Fruit fly (Drosophila melanogaster) whole organism, embryonic: ENCODE measurements around the gene Lsd-1.

Source experiments
- Blimp-1 ChIP-seq: fragments of 200-800 bp; sonication (Bioruptor generic); optimal IDR thresholded peaks from 3 replicates; lab custom pipeline; 2018; ENCODE audit warnings: missing biosample characterization, missing genetic modification characterization, mild to moderate bottlenecking, moderate library complexity, missing genetic modification reagents
- CG10267 ChIP-seq: fragments of 200-800 bp; sonication (Bioruptor generic); optimal IDR thresholded peaks from 2 replicates; lab custom pipeline; 2018; ENCODE audit warnings: missing biosample characterization, mild to moderate bottlenecking, missing genetic modification characterization, moderate library complexity
- CG10543 ChIP-seq: fragments of 200-800 bp; sonication (Bioruptor generic); optimal IDR thresholded peaks from 3 replicates; lab custom pipeline; 2017; ENCODE audit warnings: missing biosample characterization, mild to moderate bottlenecking, missing genetic modification characterization, moderate library complexity
- CG11247 ChIP-seq: fragments of 200-800 bp; sonication (Bioruptor generic); IDR thresholded peaks from 2 replicates; pipeline ENCODE4 v1.3.6; 2022; ENCODE audit warnings: missing biosample characterization, missing genetic modification characterization
- CG13296 ChIP-seq: fragments of 200-800 bp; sonication (Bioruptor generic); optimal IDR thresholded peaks from 3 replicates; lab custom pipeline; 2018; ENCODE audit warnings: missing biosample characterization, mild to moderate bottlenecking, missing genetic modification characterization
- CG15696 ChIP-seq: fragments of 200-800 bp; sonication (Bioruptor generic); optimal IDR thresholded peaks from 2 replicates; lab custom pipeline; 2019; ENCODE audit warnings: missing biosample characterization, mild to moderate bottlenecking, missing genetic modification characterization, moderate library complexity
- CG17359 ChIP-seq: fragments of 200-800 bp; sonication (Bioruptor generic); optimal IDR thresholded peaks from 3 replicates; lab custom pipeline; 2018; ENCODE audit warnings: missing biosample characterization, mild to moderate bottlenecking, missing genetic modification characterization, moderate library complexity
- CG17568 ChIP-seq: fragments of 200-800 bp; sonication (Bioruptor generic); optimal IDR thresholded peaks from 2 replicates; lab custom pipeline; 2018; ENCODE audit warnings: missing biosample characterization, mild to moderate bottlenecking, missing genetic modification characterization, moderate library complexity
- CG18619 ChIP-seq: fragments of 200-800 bp; sonication (Bioruptor generic); optimal IDR thresholded peaks from 3 replicates; lab custom pipeline; 2017; ENCODE audit warnings: missing biosample characterization, mild to moderate bottlenecking, missing genetic modification characterization
- CG34376 ChIP-seq: fragments of 200-800 bp; sonication (Bioruptor generic); optimal IDR thresholded peaks from 2 replicates; lab custom pipeline; 2018; ENCODE audit warnings: missing biosample characterization, mild to moderate bottlenecking, missing genetic modification characterization
- CG3995 ChIP-seq: fragments of 200-800 bp; sonication (Bioruptor generic); optimal IDR thresholded peaks from 3 replicates; lab custom pipeline; 2016; ENCODE audit warnings: missing biosample characterization, missing genetic modification characterization
- CG4854 ChIP-seq: fragments of 200-800 bp; sonication (Bioruptor generic); optimal IDR thresholded peaks from 2 replicates; lab custom pipeline; 2016; ENCODE audit warnings: missing biosample characterization, missing genetic modification characterization, inconsistent platforms
- CG6254 ChIP-seq: fragments of 200-800 bp; sonication (Bioruptor generic); optimal IDR thresholded peaks from 3 replicates; lab custom pipeline; 2017; ENCODE audit warnings: mild to moderate bottlenecking, missing biosample characterization, missing genetic modification reagents, missing genetic modification characterization
- CG7987 ChIP-seq: fragments of 200-800 bp; sonication (Bioruptor generic); optimal IDR thresholded peaks from 2 replicates; lab custom pipeline; 2018; ENCODE audit warnings: missing biosample characterization, mild to moderate bottlenecking, missing genetic modification characterization, moderate library complexity
- D19A ChIP-seq: fragments of 200-800 bp; optimal IDR thresholded peaks from 3 replicates; lab custom pipeline; 2019; ENCODE audit warnings: missing biosample characterization, mild to moderate bottlenecking, missing genetic modification characterization, moderate library complexity
- D19B ChIP-seq: fragments of 200-800 bp; sonication (Bioruptor generic); optimal IDR thresholded peaks from 2 replicates; lab custom pipeline; 2017; ENCODE audit warnings: missing biosample characterization, mild to moderate bottlenecking, missing genetic modification characterization
- Drgx ChIP-seq: fragments of 200-800 bp; sonication (Bioruptor generic); IDR thresholded peaks from 2 replicates; pipeline ENCODE4 v1.3.6; 2022; ENCODE audit warnings: missing biosample characterization, missing genetic modification characterization
- H15 ChIP-seq: fragments of 200-800 bp; sonication (Bioruptor generic); IDR thresholded peaks from 3 replicates; pipeline ENCODE4 v1.3.6; 2022; ENCODE audit warnings: missing biosample characterization, missing genetic modification characterization
- Hmx ChIP-seq: fragments of 200-800 bp; sonication (Bioruptor generic); optimal IDR thresholded peaks from 2 replicates; lab custom pipeline; 2016; ENCODE audit warnings: missing biosample characterization, missing genetic modification characterization
- Hr78 ChIP-seq, 2 experiments: fragments of 200-800 bp in 1 of 2; fragments of >200 bp in 1 of 2; sonication (Bioruptor generic) in 1 of 2; optimal IDR thresholded peaks; 2 replicates each; lab custom pipeline; 2017 to 2019; ENCODE audit warnings: missing biosample characterization in 2 of 2, missing genetic modification characterization in 2 of 2, mild to moderate bottlenecking in 1 of 2, moderate library complexity in 1 of 2
- Kr ChIP-seq: fragments of 200-800 bp; sonication (Bioruptor generic); optimal IDR thresholded peaks from 2 replicates; lab custom pipeline; 2017; ENCODE audit warnings: missing biosample characterization, mild to moderate bottlenecking, missing genetic modification characterization
- Lpt ChIP-seq: fragments of >200 bp; optimal IDR thresholded peaks from 2 replicates; lab custom pipeline; 2018; ENCODE audit warnings: missing biosample characterization, missing genetic modification characterization
- Mad ChIP-seq: fragments of 200-800 bp; sonication (Bioruptor generic); optimal IDR thresholded peaks from 2 replicates; lab custom pipeline; 2016; ENCODE audit warnings: missing biosample characterization, missing genetic modification characterization
- Med ChIP-seq: fragments of 200-800 bp; sonication (Bioruptor generic); peaks from one replicate; lab custom pipeline; 2016; ENCODE audit warnings: missing biosample characterization, missing genetic modification characterization, mild to moderate bottlenecking, inconsistent platforms, moderate library complexity
- Sox100B ChIP-seq: fragments of 200-800 bp; sonication (Bioruptor generic); optimal IDR thresholded peaks from 3 replicates; lab custom pipeline; 2018; ENCODE audit warnings: missing biosample characterization, mild to moderate bottlenecking, missing genetic modification characterization
- Sry-β ChIP-seq: fragments of 200-800 bp; sonication (Bioruptor generic); optimal IDR thresholded peaks from 2 replicates; lab custom pipeline; 2018; ENCODE audit warnings: missing biosample characterization, mild to moderate bottlenecking, missing genetic modification characterization, moderate library complexity
- Usf ChIP-seq: fragments of 200-800 bp; sonication (Bioruptor generic); optimal IDR thresholded peaks from 2 replicates; lab custom pipeline; 2017; ENCODE audit warnings: missing genotype, missing biosample characterization, missing genetic modification characterization
- ab ChIP-seq: fragments of 200-800 bp; sonication (Bioruptor generic); optimal IDR thresholded peaks from 2 replicates; lab custom pipeline; 2016; ENCODE audit warnings: missing biosample characterization, missing genetic modification characterization
- bbx ChIP-seq: fragments of 200-800 bp; sonication (Bioruptor generic); IDR thresholded peaks from 2 replicates; pipeline ENCODE4 v1.3.6; 2022; ENCODE audit warnings: missing biosample characterization, missing genetic modification characterization; ENCODE audit not compliant: partially characterized antibody
- bsh ChIP-seq, 2 experiments: fragments of 200-800 bp; sonication (Bioruptor generic); optimal IDR thresholded peaks; 2 replicates each; lab custom pipeline; 2017 to 2018; ENCODE audit warnings: mild to moderate bottlenecking in 2 of 2, missing biosample characterization in 2 of 2, missing genetic modification characterization in 2 of 2, moderate library complexity in 1 of 2
- chinmo ChIP-seq: fragments of 200-800 bp; sonication (Bioruptor generic); IDR thresholded peaks from 4 replicates; pipeline ENCODE4 v1.3.6; 2022; ENCODE audit warnings: missing biosample characterization, missing genetic modification characterization; ENCODE audit not compliant: partially characterized antibody
- dati ChIP-seq: fragments of 200-800 bp; sonication (Bioruptor generic); IDR thresholded peaks from 2 replicates; pipeline ENCODE4 v1.3.6; 2022; ENCODE audit warnings: missing biosample characterization, missing genetic modification characterization
- en ChIP-seq: fragments of 200-800 bp; sonication (Bioruptor generic); optimal IDR thresholded peaks from 2 replicates; lab custom pipeline; 2016; ENCODE audit warnings: missing biosample characterization, missing genetic modification characterization
- exex ChIP-seq: fragments of 200-800 bp; sonication (Bioruptor generic); optimal IDR thresholded peaks from 4 replicates; lab custom pipeline; 2018; ENCODE audit warnings: missing biosample characterization, mild to moderate bottlenecking, missing genetic modification characterization, moderate library complexity
- gem ChIP-seq: fragments of 200-800 bp; sonication (Bioruptor generic); optimal IDR thresholded peaks from 2 replicates; lab custom pipeline; 2019; ENCODE audit warnings: missing biosample characterization, mild to moderate bottlenecking, missing genetic modification characterization, moderate library complexity
- grn ChIP-seq: fragments of 200-800 bp; sonication (Bioruptor generic); optimal IDR thresholded peaks from 3 replicates; lab custom pipeline; 2017; ENCODE audit warnings: missing biosample characterization, missing genetic modification characterization
- gsb-n ChIP-seq: fragments of 200-800 bp; sonication (Bioruptor generic); optimal IDR thresholded peaks from 3 replicates; lab custom pipeline; 2018; ENCODE audit warnings: missing biosample characterization, mild to moderate bottlenecking, missing genetic modification characterization
- hth ChIP-seq: fragments of >200 bp; optimal IDR thresholded peaks from 2 replicates; lab custom pipeline; 2017; ENCODE audit warnings: inconsistent platforms
- lbe ChIP-seq: fragments of 200-800 bp; sonication (Bioruptor generic); optimal IDR thresholded peaks from 2 replicates; lab custom pipeline; 2016; ENCODE audit warnings: missing biosample characterization, mild to moderate bottlenecking, missing genetic modification characterization
- maf-S ChIP-seq: fragments of 200-800 bp; sonication (Bioruptor generic); optimal IDR thresholded peaks from 2 replicates; lab custom pipeline; 2016; ENCODE audit warnings: missing biosample characterization, missing genetic modification characterization
- mirr ChIP-seq: fragments of 200-800 bp; sonication (Bioruptor generic); optimal IDR thresholded peaks from 3 replicates; lab custom pipeline; 2018; ENCODE audit warnings: missing biosample characterization, mild to moderate bottlenecking, missing genetic modification characterization
- nerfin-2 ChIP-seq: fragments of 200-800 bp; sonication (Bioruptor generic); IDR thresholded peaks from 2 replicates; pipeline ENCODE4 v1.3.6; 2022; ENCODE audit warnings: missing biosample characterization, missing genetic modification characterization; ENCODE audit not compliant: partially characterized antibody
- nom ChIP-seq: fragments of 200-800 bp; sonication (Bioruptor generic); optimal IDR thresholded peaks from 2 replicates; lab custom pipeline; 2017; ENCODE audit warnings: missing biosample characterization, missing genetic modification characterization, mild to moderate bottlenecking, moderate library complexity, missing genetic modification reagents
- odd ChIP-seq: fragments of 200-800 bp; sonication (Bioruptor generic); optimal IDR thresholded peaks from 2 replicates; lab custom pipeline; 2017; ENCODE audit warnings: missing biosample characterization, mild to moderate bottlenecking, missing genetic modification characterization
- sd ChIP-seq: fragments of 200-800 bp; sonication (Bioruptor generic); optimal IDR thresholded peaks from 3 replicates; lab custom pipeline; 2018; ENCODE audit warnings: missing biosample characterization, mild to moderate bottlenecking, missing genetic modification characterization, moderate library complexity
- sna ChIP-seq: fragments of 200-800 bp; sonication (Bioruptor generic); IDR thresholded peaks from 2 replicates; pipeline ENCODE4 v1.3.6; 2022; ENCODE audit warnings: missing biosample characterization, missing genetic modification characterization; ENCODE audit not compliant: partially characterized antibody
- sug ChIP-seq: fragments of 200-800 bp; optimal IDR thresholded peaks from 2 replicates; lab custom pipeline; 2019; ENCODE audit warnings: missing biosample characterization, mild to moderate bottlenecking, missing genetic modification characterization, moderate library complexity
- zf30C ChIP-seq: fragments of 200-800 bp; sonication (Bioruptor generic); optimal IDR thresholded peaks from 3 replicates; lab custom pipeline; 2018; ENCODE audit warnings: missing biosample characterization, mild to moderate bottlenecking, missing genetic modification characterization

Lsd-1 gene

DNA sequence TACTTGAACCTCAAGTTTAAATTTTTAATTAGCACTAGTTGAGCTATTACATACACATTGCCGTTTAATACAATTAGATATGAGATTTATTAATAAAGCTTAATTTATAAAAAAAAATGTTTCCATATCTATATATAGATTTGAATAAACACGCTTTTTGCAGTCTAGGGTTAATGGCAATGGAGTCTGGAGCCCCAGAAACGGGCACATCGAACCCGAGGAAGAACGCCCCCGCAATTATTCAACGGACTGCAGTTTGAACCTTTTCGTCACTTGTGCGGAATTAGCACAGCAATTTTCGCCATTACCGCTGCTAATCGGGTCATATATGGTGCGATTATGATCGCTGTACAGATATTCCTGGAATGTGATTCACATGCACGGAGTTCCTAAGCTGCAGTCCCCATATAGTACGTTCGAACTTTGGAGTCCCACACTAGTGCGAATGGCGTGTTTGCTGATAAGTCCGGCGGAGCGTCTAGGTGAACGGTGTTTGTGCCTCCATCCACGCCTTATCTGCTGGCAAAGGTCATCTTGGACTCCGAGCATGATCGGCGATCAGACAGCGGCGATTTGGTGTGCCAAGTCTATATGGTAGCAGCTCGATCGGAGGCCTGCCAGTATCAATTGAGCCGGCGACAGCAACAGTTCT, at the start of gene Lsd-1:
Lsd-1 (plus strand) TSS at position 236 of the 652 bp plus-strand sequence.
- peak; percentile 7 for TF ChIP-seq gem
- peak; percentile 84 for TF ChIP-seq nom (GFP tag; lab: Kevin White, UChicago)
- no peak for TF ChIP-seq D19A (tag; lab: Kevin White, UChicago)
- peak; percentile 29 for TF ChIP-seq grn (GFP tag; lab: Kevin White, UChicago)
- TF ChIP-seq CG34376 (GFP tag; lab: Kevin White, UChicago), result peak; percentile 83
- TF ChIP-seq Hr78 (GFP tag; optimal IDR thresholded peaks at IDR 0.05; lab: Kevin White, UChicago), result peak in 1 of 2 experiments; percentile 53
- TF ChIP-seq Usf (GFP tag; lab: Kevin White, UChicago), result no peak
- TF ChIP-seq CG3995 (GFP tag; lab: Kevin White, UChicago), result no peak
- no peak for TF ChIP-seq dati (GFP tag; lab: Robert Waterston, UW)
- no peak for TF ChIP-seq ab
- TF ChIP-seq chinmo, result peak; percentile 64; the same call in 1 of the 4 replicates
- no peak for TF ChIP-seq CG13296 (GFP tag; lab: Kevin White, UChicago)
- no peak for TF ChIP-seq hth (lab: Kevin White, UChicago)
- peak; percentile 3 for TF ChIP-seq exex (tag; lab: Kevin White, UChicago)
- TF ChIP-seq lbe, result no peak
- no peak for TF ChIP-seq sna (GFP tag; lab: Robert Waterston, UW)
- TF ChIP-seq Sry-β (GFP tag; lab: Kevin White, UChicago), result no peak
- TF ChIP-seq CG10543 (GFP tag; lab: Kevin White, UChicago), result peak; percentile 79
- peak; percentile 45; the same call in 1 of the 2 replicates for TF ChIP-seq Drgx
- no peak for TF ChIP-seq Sox100B (GFP tag; lab: Kevin White, UChicago)
- TF ChIP-seq CG4854, result no peak
- peak; percentile 43 for TF ChIP-seq sd
- TF ChIP-seq bsh (GFP tag; optimal IDR thresholded peaks at IDR 0.05; lab: Kevin White, UChicago), result peak in 1 of 2 experiments; percentile 52
- peak; percentile 50 for TF ChIP-seq CG7987 (GFP tag; lab: Kevin White, UChicago)
- no peak for TF ChIP-seq CG15696
- TF ChIP-seq sug (tag; lab: Kevin White, UChicago), result peak; percentile 61
- TF ChIP-seq mirr (GFP tag; lab: Kevin White, UChicago), result peak; percentile 28
- no peak for TF ChIP-seq en (GFP tag; lab: Kevin White, UChicago)

DNA sequence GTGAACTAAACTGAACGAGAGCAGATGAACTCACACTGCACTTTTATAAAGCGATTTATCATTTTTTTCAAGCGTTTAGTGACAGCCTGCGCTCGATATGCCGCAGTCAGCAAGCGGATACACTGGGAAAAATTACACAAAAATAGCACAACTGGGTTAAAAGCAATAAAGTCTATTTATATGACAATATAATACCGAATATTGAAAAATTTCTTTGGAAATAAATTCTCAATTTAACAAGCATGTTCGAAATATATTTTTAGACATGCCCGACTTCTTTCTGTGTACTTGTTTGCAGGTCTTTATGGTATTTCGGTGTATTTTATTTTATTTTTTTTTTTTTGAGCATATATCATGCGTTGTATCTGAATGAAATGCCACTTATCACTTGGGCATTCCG, 49.8 kb upstream of the Lsd-1 start:
- no peak for TF ChIP-seq Kr
- TF ChIP-seq Blimp-1 (GFP tag; lab: Kevin White, UChicago), result peak; percentile 69
- TF ChIP-seq CG17359 (tag; lab: Kevin White, UChicago), result peak; percentile 70
- peak; percentile 55 for TF ChIP-seq CG10267 (tag; lab: Kevin White, UChicago)
- peak; percentile 26; the same call in 1 of the 3 replicates for TF ChIP-seq H15 (GFP tag; lab: Robert Waterston, UW)
- peak; percentile 22 for TF ChIP-seq Hmx (GFP tag; lab: Kevin White, UChicago)
- no peak for TF ChIP-seq Med
- no peak for TF ChIP-seq bbx (GFP tag; lab: Robert Waterston, UW)
- TF ChIP-seq Lpt (GFP tag; lab: Kevin White, UChicago), result no peak
- TF ChIP-seq maf-S, result peak; percentile 45
- TF ChIP-seq CG11247 (GFP tag; lab: Robert Waterston, UW), result no peak
- peak in 1 of 2 experiments; percentile 82 for TF ChIP-seq bsh (GFP tag; optimal IDR thresholded peaks at IDR 0.05; lab: Kevin White, UChicago)
- no peak for TF ChIP-seq odd (GFP tag; lab: Kevin White, UChicago)
- TF ChIP-seq CG6254, result peak; percentile 46
- no peak for TF ChIP-seq nerfin-2 (GFP tag; lab: Robert Waterston, UW)
- TF ChIP-seq CG17568 (GFP tag; lab: Kevin White, UChicago), result peak; percentile 42
- peak; percentile 55 for TF ChIP-seq zf30C
- TF ChIP-seq sna (GFP tag; lab: Robert Waterston, UW), result no peak
- peak; percentile 62 for TF ChIP-seq Mad (GFP tag; lab: Kevin White, UChicago)
- peak; percentile 41 for TF ChIP-seq CG18619 (GFP tag; lab: Kevin White, UChicago)
- TF ChIP-seq D19B (GFP tag; lab: Kevin White, UChicago), result no peak
- peak; percentile 69 for TF ChIP-seq gsb-n (tag; lab: Kevin White, UChicago)
